Fruit fly (Drosophila melanogaster) whole organism, embryonic: ENCODE measurements around the gene SrpRbeta.

Experiments used
- ATbp ChIP-seq: fragments of 200-800 bp; sonication (Bioruptor generic); optimal IDR thresholded peaks from 2 replicates; lab custom pipeline; 2017; ENCODE audit warnings: missing biosample characterization, mild to moderate bottlenecking, missing genetic modification characterization, missing genetic modification reagents
- Aef1 ChIP-seq: fragments of 200-800 bp; sonication (Bioruptor generic); IDR thresholded peaks from 3 replicates; pipeline ENCODE4 v1.3.6; 2022; ENCODE audit warnings: missing biosample characterization, missing genetic modification characterization
- B-H1 ChIP-seq: fragments of 200-800 bp; sonication (Bioruptor generic); IDR thresholded peaks from 3 replicates; pipeline ENCODE4 v1.3.6; 2022; ENCODE audit warnings: missing biosample characterization, missing genetic modification characterization
- CG10147 ChIP-seq: fragments of 200-800 bp; sonication (Bioruptor generic); optimal IDR thresholded peaks from 2 replicates; lab custom pipeline; 2019; ENCODE audit warnings: missing biosample characterization, mild to moderate bottlenecking, missing genetic modification characterization, moderate library complexity
- CG10267 ChIP-seq: fragments of 200-800 bp; sonication (Bioruptor generic); optimal IDR thresholded peaks from 2 replicates; lab custom pipeline; 2018; ENCODE audit warnings: missing biosample characterization, mild to moderate bottlenecking, missing genetic modification characterization, moderate library complexity
- CG11398 ChIP-seq: fragments of 200-800 bp; sonication (Bioruptor generic); optimal IDR thresholded peaks from 2 replicates; lab custom pipeline; 2016; ENCODE audit warnings: missing biosample characterization, missing genetic modification characterization
- CG11456 ChIP-seq: fragments of 200-800 bp; sonication (Bioruptor generic); IDR thresholded peaks from 3 replicates; pipeline ENCODE4 v1.3.6; 2022; ENCODE audit warnings: missing biosample characterization, missing genetic modification characterization
- CG12744 ChIP-seq: fragments of 200-800 bp; sonication (Bioruptor generic); optimal IDR thresholded peaks from 2 replicates; lab custom pipeline; 2016; ENCODE audit warnings: missing biosample characterization, missing genetic modification characterization
- CG12769 ChIP-seq: fragments of 200-800 bp; sonication (Bioruptor generic); optimal IDR thresholded peaks from 2 replicates; lab custom pipeline; 2019; ENCODE audit warnings: missing biosample characterization, mild to moderate bottlenecking, missing genetic modification characterization, moderate library complexity
- CG13624 ChIP-seq: fragments of 200-800 bp; sonication (Bioruptor generic); optimal IDR thresholded peaks from 2 replicates; lab custom pipeline; 2016; ENCODE audit warnings: missing biosample characterization, missing genetic modification characterization
- CG14667 ChIP-seq: fragments of 200-800 bp; sonication (Bioruptor generic); IDR thresholded peaks from 2 replicates; pipeline ENCODE4 v1.3.6; 2022; ENCODE audit warnings: missing biosample characterization, missing genetic modification characterization
- CG1647 ChIP-seq: fragments of 200-800 bp; sonication (Bioruptor generic); optimal IDR thresholded peaks from 3 replicates; lab custom pipeline; 2016; ENCODE audit warnings: missing biosample characterization, missing genetic modification characterization
- CG17186 ChIP-seq: fragments of 200-800 bp; sonication (Bioruptor generic); optimal IDR thresholded peaks from 3 replicates; lab custom pipeline; 2017; ENCODE audit warnings: missing biosample characterization, missing genetic modification reagents, missing genetic modification characterization
- CG17802 ChIP-seq: fragments of 200-800 bp; sonication (Bioruptor generic); optimal IDR thresholded peaks from 2 replicates; lab custom pipeline; 2018; ENCODE audit warnings: missing biosample characterization, mild to moderate bottlenecking, missing genetic modification characterization, moderate library complexity
- CG34224 ChIP-seq: fragments of 200-800 bp; sonication (Bioruptor generic); IDR thresholded peaks from 3 replicates; pipeline ENCODE4 v1.3.6; 2022; ENCODE audit warnings: missing biosample characterization, missing genetic modification characterization; ENCODE audit not compliant: partially characterized antibody
- CG4730 ChIP-seq: fragments of 200-800 bp; sonication (Bioruptor generic); IDR thresholded peaks from 2 replicates; pipeline ENCODE4 v1.3.6; 2022; ENCODE audit warnings: missing biosample characterization, missing genetic modification characterization
- CG7556 ChIP-seq: fragments of 200-800 bp; sonication (Bioruptor generic); optimal IDR thresholded peaks from 2 replicates; lab custom pipeline; 2017; ENCODE audit warnings: missing biosample characterization, mild to moderate bottlenecking, missing genetic modification characterization
- CG7987 ChIP-seq: fragments of 200-800 bp; sonication (Bioruptor generic); optimal IDR thresholded peaks from 2 replicates; lab custom pipeline; 2018; ENCODE audit warnings: missing biosample characterization, mild to moderate bottlenecking, missing genetic modification characterization, moderate library complexity
- CG8765 ChIP-seq: fragments of 200-800 bp; sonication (Bioruptor generic); IDR thresholded peaks from 2 replicates; pipeline ENCODE4 v1.3.6; 2022; ENCODE audit warnings: missing biosample characterization, missing genetic modification characterization
- CkIIα-i1 ChIP-seq: fragments of 200-800 bp; sonication (Bioruptor generic); IDR thresholded peaks from 2 replicates; pipeline ENCODE4 v1.3.6; 2022; ENCODE audit warnings: missing biosample characterization, missing genetic modification characterization
- Dek ChIP-seq: fragments of 200-800 bp; sonication (Bioruptor generic); optimal IDR thresholded peaks from 3 replicates; lab custom pipeline; 2019; ENCODE audit warnings: missing biosample characterization, mild to moderate bottlenecking, missing genetic modification characterization, moderate library complexity
- Dfd ChIP-seq, 2 experiments: fragments of >200 bp; optimal IDR thresholded peaks; 2 replicates each; lab custom pipeline; 2017; ENCODE audit warnings: missing biosample characterization in 2 of 2, missing genetic modification characterization in 2 of 2
- Jarid2 ChIP-seq: fragments of 200-800 bp; sonication (Bioruptor generic); optimal IDR thresholded peaks from 3 replicates; lab custom pipeline; 2017; ENCODE audit warnings: mild to moderate bottlenecking, missing biosample characterization, missing genetic modification reagents, missing genetic modification characterization
- Max ChIP-seq: fragments of 200-800 bp; sonication (Bioruptor generic); optimal IDR thresholded peaks from 2 replicates; lab custom pipeline; 2016; ENCODE audit warnings: missing biosample characterization, mild to moderate bottlenecking, missing genetic modification characterization
- Med ChIP-seq: fragments of 200-800 bp; sonication (Bioruptor generic); peaks from one replicate; lab custom pipeline; 2016; ENCODE audit warnings: missing biosample characterization, missing genetic modification characterization, mild to moderate bottlenecking, inconsistent platforms, moderate library complexity
- Mrtf ChIP-seq: fragments of 200-800 bp; sonication (Bioruptor generic); IDR thresholded peaks from 3 replicates; pipeline ENCODE4 v1.3.6; 2022; ENCODE audit warnings: missing biosample characterization, missing genetic modification characterization
- NK7.1 ChIP-seq: fragments of 200-800 bp; sonication (Bioruptor generic); optimal IDR thresholded peaks from 3 replicates; lab custom pipeline; 2016; ENCODE audit warnings: missing biosample characterization, missing genetic modification characterization
- Neu2 ChIP-seq: fragments of 200-800 bp; sonication (Bioruptor generic); optimal IDR thresholded peaks from 3 replicates; lab custom pipeline; 2016; ENCODE audit warnings: missing biosample characterization, missing genetic modification characterization, borderline replicate concordance
- Ptx1 ChIP-seq: fragments of 200-800 bp; sonication (Bioruptor generic); IDR thresholded peaks from 2 replicates; pipeline ENCODE4 v1.3.6; 2022; ENCODE audit warnings: missing biosample characterization, missing genetic modification characterization
- Ssrp ChIP-seq: fragments of 200-800 bp; sonication (Bioruptor generic); optimal IDR thresholded peaks from 2 replicates; lab custom pipeline; 2018; ENCODE audit warnings: missing biosample characterization, mild to moderate bottlenecking, missing genetic modification characterization, moderate library complexity
- Trl ChIP-seq, 3 experiments: fragments of >200 bp in 2 of 3; fragments of 200-800 bp in 1 of 3; sonication (Bioruptor generic) in 1 of 3; optimal IDR thresholded peaks; 2 replicates in 1 of 3; 3 replicates in 2 of 3; lab custom pipeline; 2016 to 2017; ENCODE audit warnings: missing biosample characterization in 1 of 3, missing genetic modification characterization in 1 of 3
- ab ChIP-seq: fragments of 200-800 bp; sonication (Bioruptor generic); optimal IDR thresholded peaks from 2 replicates; lab custom pipeline; 2016; ENCODE audit warnings: missing biosample characterization, missing genetic modification characterization
- amos ChIP-seq: fragments of 200-800 bp; sonication (Bioruptor generic); IDR thresholded peaks from 2 replicates; pipeline ENCODE4 v1.3.6; 2022; ENCODE audit warnings: missing biosample characterization, missing genetic modification characterization; ENCODE audit not compliant: partially characterized antibody
- ash1 ChIP-seq: fragments of 200-800 bp; sonication (Bioruptor generic); optimal IDR thresholded peaks from 2 replicates; lab custom pipeline; 2018; ENCODE audit warnings: missing biosample characterization, mild to moderate bottlenecking, missing genetic modification characterization
- bigmax ChIP-seq: fragments of 200-800 bp; sonication (Bioruptor generic); optimal IDR thresholded peaks from 2 replicates; lab custom pipeline; 2018; ENCODE audit warnings: missing biosample characterization, mild to moderate bottlenecking, missing genetic modification characterization
- corto ChIP-seq: fragments of 200-800 bp; sonication (Bioruptor generic); optimal IDR thresholded peaks from 2 replicates; lab custom pipeline; 2016; ENCODE audit warnings: missing biosample characterization, mild to moderate bottlenecking, missing genetic modification characterization, moderate library complexity
- dm ChIP-seq: fragments of 200-800 bp; sonication (Bioruptor generic); optimal IDR thresholded peaks from 3 replicates; lab custom pipeline; 2016; ENCODE audit warnings: missing biosample characterization, missing genetic modification characterization
- ems ChIP-seq: fragments of 200-800 bp; sonication (Bioruptor generic); optimal IDR thresholded peaks from 3 replicates; lab custom pipeline; 2016; ENCODE audit warnings: missing biosample characterization, missing genetic modification characterization
- grau ChIP-seq: fragments of 200-800 bp; optimal IDR thresholded peaks from 3 replicates; lab custom pipeline; 2019; ENCODE audit warnings: missing biosample characterization, mild to moderate bottlenecking, missing genetic modification characterization, moderate library complexity
- inv ChIP-seq: fragments of 200-800 bp; sonication (Bioruptor generic); IDR thresholded peaks from 2 replicates; pipeline ENCODE4 v1.3.6; 2022; ENCODE audit warnings: missing biosample characterization, missing genetic modification characterization; ENCODE audit not compliant: partially characterized antibody
- ken ChIP-seq: fragments of 200-800 bp; sonication (Bioruptor generic); IDR thresholded peaks from 3 replicates; pipeline ENCODE4 v1.3.6; 2022; ENCODE audit warnings: missing biosample characterization, missing genetic modification characterization
- mirr ChIP-seq: fragments of 200-800 bp; sonication (Bioruptor generic); optimal IDR thresholded peaks from 3 replicates; lab custom pipeline; 2018; ENCODE audit warnings: missing biosample characterization, mild to moderate bottlenecking, missing genetic modification characterization
- mld ChIP-seq: fragments of 200-800 bp; sonication (Bioruptor generic); IDR thresholded peaks from 3 replicates; pipeline ENCODE4 v1.3.6; 2022; ENCODE audit warnings: missing biosample characterization, missing genetic modification characterization; ENCODE audit not compliant: partially characterized antibody
- odd ChIP-seq: fragments of 200-800 bp; sonication (Bioruptor generic); optimal IDR thresholded peaks from 2 replicates; lab custom pipeline; 2017; ENCODE audit warnings: missing biosample characterization, mild to moderate bottlenecking, missing genetic modification characterization
- peb ChIP-seq: fragments of 200-800 bp; sonication (Bioruptor generic); IDR thresholded peaks from 2 replicates; pipeline ENCODE4 v1.3.6; 2022; ENCODE audit warnings: missing biosample characterization, missing genetic modification characterization
- phol ChIP-seq: fragments of 200-800 bp; sonication (Bioruptor generic); optimal IDR thresholded peaks from 3 replicates; lab custom pipeline; 2018; ENCODE audit warnings: missing biosample characterization, mild to moderate bottlenecking, missing genetic modification characterization, moderate library complexity
- pita ChIP-seq: fragments of 200-800 bp; sonication (Bioruptor generic); optimal IDR thresholded peaks from 2 replicates; lab custom pipeline; 2017; ENCODE audit warnings: missing biosample characterization, mild to moderate bottlenecking, missing genetic modification characterization
- ro ChIP-seq: fragments of 200-800 bp; sonication (Bioruptor generic); IDR thresholded peaks from 2 replicates; pipeline ENCODE4 v1.3.6; 2022; ENCODE audit warnings: missing biosample characterization, missing genetic modification characterization
- sr ChIP-seq: fragments of 200-800 bp; sonication (Bioruptor generic); IDR thresholded peaks from 3 replicates; pipeline ENCODE4 v1.3.6; 2022; ENCODE audit warnings: missing biosample characterization, missing genetic modification characterization
- stwl ChIP-seq: fragments of 200-800 bp; sonication (Bioruptor generic); optimal IDR thresholded peaks from 3 replicates; lab custom pipeline; 2018; ENCODE audit warnings: missing biosample characterization, mild to moderate bottlenecking, missing genetic modification characterization, moderate library complexity

Gene SrpRbeta

DNA sequence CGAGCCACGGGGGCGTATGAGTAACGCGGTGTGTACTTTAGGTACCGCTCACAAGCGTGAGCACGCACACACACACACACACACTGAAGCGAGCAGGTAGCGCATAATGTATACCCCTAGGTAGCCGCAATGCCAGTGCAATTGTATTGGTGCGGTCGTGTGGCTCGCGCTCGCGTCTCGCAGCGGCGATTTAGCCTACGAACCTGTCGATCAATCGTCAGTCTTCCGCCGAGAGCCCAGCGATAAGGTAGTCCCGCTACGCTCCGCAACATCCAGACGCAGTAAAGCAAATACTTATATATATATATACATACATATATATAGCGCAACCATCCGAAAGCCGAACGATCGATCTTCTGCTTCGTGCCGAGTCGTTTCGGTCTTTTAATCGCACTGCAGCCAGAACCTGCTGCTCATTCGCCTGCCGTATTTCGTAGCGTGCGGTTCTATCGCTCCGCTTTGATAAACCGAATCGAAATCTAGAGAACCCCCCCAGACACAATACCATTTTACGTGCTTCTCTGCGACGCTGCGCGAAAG, 44.4 kb downstream of the SrpRbeta start, which contains the start of gene hry (continued):
- TF ChIP-seq CG7556 (no peak), ATbp (GFP tag; lab: Kevin White, UChicago) (no peak), CG10147 (GFP tag; lab: Kevin White, UChicago) (peak; percentile 18), CG14667 (GFP tag; lab: Robert Waterston, UW) (no peak), Max (GFP tag; lab: Kevin White, UChicago) (no peak), Med (GFP tag; lab: Kevin White, UChicago) (peak; percentile 84), CG17186 (GFP tag; lab: Kevin White, UChicago) (no peak), Neu2 (no peak), CG11398 (GFP tag; lab: Kevin White, UChicago) (no peak), CkIIα-i1 (GFP tag; lab: Robert Waterston, UW) (no peak), Dfd (GFP tag; optimal IDR thresholded peaks at IDR 0.05; lab: Kevin White, UChicago) (no peak), amos (GFP tag; lab: Robert Waterston, UW) (peak; percentile 58; the same call in 1 of the 2 replicates), mld (GFP tag; lab: Robert Waterston, UW) (peak; percentile 66; the same call in 1 of the 3 replicates), CG1647 (GFP tag; lab: Kevin White, UChicago) (no peak), bigmax (GFP tag; lab: Kevin White, UChicago) (no peak), odd (GFP tag; lab: Kevin White, UChicago) (peak; percentile 64), Mrtf (GFP tag; lab: Robert Waterston, UW) (no peak), CG12744 (no peak), peb (GFP tag; lab: Robert Waterston, UW) (no peak), Jarid2 (GFP tag; lab: Kevin White, UChicago) (peak; percentile 100), stwl (tag; lab: Kevin White, UChicago) (peak; percentile 10), NK7.1 (GFP tag; lab: Kevin White, UChicago) (no peak), ken (GFP tag; lab: Robert Waterston, UW) (no peak), Trl (optimal IDR thresholded peaks at IDR 0.05; lab: Kevin White, UChicago) (peak in 1 of 2 experiments; percentile 40), Trl (GFP tag; optimal IDR thresholded peaks at IDR 0.05; lab: Kevin White, UChicago) (no peak), inv (GFP tag; lab: Robert Waterston, UW) (no peak), ro (no peak), phol (tag; lab: Kevin White, UChicago) (no peak), CG10267 (tag; lab: Kevin White, UChicago) (peak; percentile 40), CG12769 (tag; lab: Kevin White, UChicago) (peak; percentile 74), Ptx1 (no peak), Ssrp (no peak), CG7987 (GFP tag; lab: Kevin White, UChicago) (peak; percentile 62), CG4730 (GFP tag; lab: Robert Waterston, UW) (no peak), mirr (GFP tag; lab: Kevin White, UChicago) (peak; percentile 86), pita (GFP tag; lab: Kevin White, UChicago) (no peak), ash1 (GFP tag; lab: Kevin White, UChicago) (no peak), CG11456 (GFP tag; lab: Robert Waterston, UW) (peak; percentile 52; the same call in 1 of the 3 replicates), CG8765 (GFP tag; lab: Robert Waterston, UW) (no peak), ems (GFP tag; lab: Kevin White, UChicago) (no peak), CG34224 (GFP tag; lab: Robert Waterston, UW) (peak; percentile 28; the same call in 1 of the 3 replicates), grau (tag; lab: Kevin White, UChicago) (peak; percentile 38), Dek (tag; lab: Kevin White, UChicago) (peak; percentile 17), ab (GFP tag; lab: Kevin White, UChicago) (no peak), sr (peak; percentile 35; the same call in 1 of the 3 replicates), CG13624 (GFP tag; lab: Kevin White, UChicago) (no peak), CG17802 (no peak), Aef1 (GFP tag; lab: Robert Waterston, UW) (no peak), corto (peak; percentile 84), dm (GFP tag; lab: Kevin White, UChicago) (no peak), B-H1 (GFP tag; lab: Robert Waterston, UW) (no peak; the same call in 2 of the 3 replicates)
